Worm (Caenorhabditis elegans) whole organism, mixed stage, embryonic: Measurements from ENCODE around the gene tag-131.

Source experiments
- M03D4.4 ChIP-seq: sonication (generic microtip); optimal IDR thresholded peaks from 2 replicates; lab custom pipeline; 2017; ENCODE audit warnings: mild to moderate bottlenecking, missing genetic modification characterization, missing compliant biosample characterization
- bed-3 ChIP-seq: fragments of 200-800 bp; sonication (Bioruptor generic); optimal IDR thresholded peaks from 3 replicates; lab custom pipeline; 2018; ENCODE audit warnings: mild to moderate bottlenecking, missing genetic modification characterization, moderate library complexity, missing compliant biosample characterization
- ceh-39 ChIP-seq: fragments of 150-350 bp; optimal IDR thresholded peaks from 2 replicates; lab custom pipeline; 2014; ENCODE audit warnings: missing biosample characterization, missing genetic modification characterization
- ceh-43 ChIP-seq: fragments of 200-800 bp; sonication (Bioruptor generic); optimal IDR thresholded peaks from 2 replicates; lab custom pipeline; 2018; ENCODE audit warnings: mild to moderate bottlenecking, missing genetic modification characterization, moderate library complexity, missing compliant biosample characterization
- ceh-83 ChIP-seq: fragments of 200-800 bp; sonication (Bioruptor generic); optimal IDR thresholded peaks from 2 replicates; lab custom pipeline; 2018; ENCODE audit warnings: mild to moderate bottlenecking, missing genetic modification characterization, missing compliant biosample characterization
- ces-1 ChIP-seq: fragments of 150-350 bp; optimal IDR thresholded peaks from 2 replicates; lab custom pipeline; 2014; ENCODE audit warnings: missing biosample characterization, missing genetic modification reagents, missing genetic modification characterization
- cnd-1 ChIP-seq: fragments of 200-800 bp; sonication (Bioruptor generic); optimal IDR thresholded peaks from 2 replicates; lab custom pipeline; 2018; ENCODE audit warnings: mild to moderate bottlenecking, missing genetic modification characterization, missing compliant biosample characterization
- elt-1 ChIP-seq: sonication (generic microtip); optimal IDR thresholded peaks from 2 replicates; lab custom pipeline; 2017; ENCODE audit warnings: missing genetic modification characterization, mild to moderate bottlenecking, missing compliant biosample characterization, antibody characterized with exemption, moderate library complexity, borderline replicate concordance; ENCODE audit not compliant: insufficient read depth
- elt-3 ChIP-seq: fragments of 150-350 bp; optimal IDR thresholded peaks from 2 replicates; lab custom pipeline; 2014; ENCODE audit warnings: missing biosample characterization, missing genetic modification characterization
- ham-2 ChIP-seq: fragments of 200-800 bp; sonication (Bioruptor generic); optimal IDR thresholded peaks from 2 replicates; lab custom pipeline; 2018; ENCODE audit warnings: mild to moderate bottlenecking, missing genetic modification characterization, missing compliant biosample characterization
- hlh-1 ChIP-seq: fragments of 150-350 bp; optimal IDR thresholded peaks from 2 replicates; lab custom pipeline; 2014; ENCODE audit warnings: missing biosample characterization, missing genetic modification reagents, missing genetic modification characterization
- lin-13 ChIP-seq: fragments of 150-350 bp; optimal IDR thresholded peaks from 2 replicates; lab custom pipeline; 2014; ENCODE audit warnings: missing biosample characterization, missing genetic modification characterization
- lin-32 ChIP-seq: fragments of 200-800 bp; sonication (Bioruptor generic); optimal IDR thresholded peaks from 2 replicates; lab custom pipeline; 2018; ENCODE audit warnings: mild to moderate bottlenecking, missing genetic modification characterization, missing compliant biosample characterization
- lsy-2 ChIP-seq: fragments of 150-350 bp; optimal IDR thresholded peaks from 2 replicates; lab custom pipeline; 2014; ENCODE audit warnings: missing biosample characterization, missing genetic modification characterization
- mab-5 ChIP-seq: fragments of 150-350 bp; optimal IDR thresholded peaks from 2 replicates; lab custom pipeline; 2014; ENCODE audit warnings: missing biosample characterization, missing genetic modification characterization
- mep-1 ChIP-seq: fragments of 150-350 bp; optimal IDR thresholded peaks from 2 replicates; lab custom pipeline; 2017; ENCODE audit warnings: missing biosample characterization, missing genetic modification reagents, missing genetic modification characterization, inconsistent platforms
- mls-2 ChIP-seq: sonication (generic microtip); optimal IDR thresholded peaks from 2 replicates; lab custom pipeline; 2016; ENCODE audit warnings: mild to moderate bottlenecking, missing genetic modification characterization, moderate library complexity, missing compliant biosample characterization
- nhr-12 ChIP-seq: fragments of 150-350 bp; optimal IDR thresholded peaks from 2 replicates; lab custom pipeline; 2014; ENCODE audit warnings: missing biosample characterization, missing genetic modification characterization
- nhr-2 ChIP-seq: fragments of 150-350 bp; optimal IDR thresholded peaks from 2 replicates; lab custom pipeline; 2014; ENCODE audit warnings: missing biosample characterization, missing genetic modification characterization
- nhr-237 ChIP-seq: fragments of 150-350 bp; optimal IDR thresholded peaks from 2 replicates; lab custom pipeline; 2014; ENCODE audit warnings: missing biosample characterization, missing genetic modification characterization
- nhr-28 ChIP-seq: fragments of 150-350 bp; optimal IDR thresholded peaks from 2 replicates; lab custom pipeline; 2014; ENCODE audit warnings: missing biosample characterization, missing genetic modification characterization
- nhr-76 ChIP-seq: sonication (generic microtip); optimal IDR thresholded peaks from 2 replicates; lab custom pipeline; 2017; ENCODE audit warnings: missing biosample characterization, missing genetic modification characterization
- pha-4 ChIP-seq: fragments of 150-350 bp; optimal IDR thresholded peaks from 2 replicates; lab custom pipeline; 2018; ENCODE audit warnings: missing biosample characterization, missing genetic modification reagents, missing genetic modification characterization
- sem-2 ChIP-seq: fragments of 200-800 bp; sonication (Bioruptor generic); optimal IDR thresholded peaks from 2 replicates; lab custom pipeline; 2018; ENCODE audit warnings: mild to moderate bottlenecking, missing genetic modification characterization, missing compliant biosample characterization
- sptf-1 ChIP-seq: sonication (generic microtip); optimal IDR thresholded peaks from 2 replicates; lab custom pipeline; 2017; ENCODE audit warnings: mild to moderate bottlenecking, missing genetic modification characterization, moderate library complexity, missing compliant biosample characterization
- tbx-8 ChIP-seq: fragments of 200-800 bp; sonication (Bioruptor generic); optimal IDR thresholded peaks from 2 replicates; lab custom pipeline; 2018; ENCODE audit warnings: mild to moderate bottlenecking, missing genetic modification characterization, moderate library complexity, missing compliant biosample characterization
- unc-120 ChIP-seq: sonication (generic microtip); optimal IDR thresholded peaks from 2 replicates; lab custom pipeline; 2017; ENCODE audit warnings: missing genetic modification characterization, missing compliant biosample characterization; ENCODE audit not compliant: poor library complexity, severe bottlenecking
- unc-39 ChIP-seq: fragments of 150-350 bp; optimal IDR thresholded peaks from 2 replicates; lab custom pipeline; 2014; ENCODE audit warnings: missing biosample characterization, missing genetic modification characterization
- unc-62 ChIP-seq: fragments of 150-350 bp; optimal IDR thresholded peaks from 2 replicates; lab custom pipeline; 2014; ENCODE audit warnings: missing biosample characterization, missing genetic modification reagents, missing genetic modification characterization
- zip-8 ChIP-seq: fragments of 150-350 bp; optimal IDR thresholded peaks from 2 replicates; lab custom pipeline; 2014; ENCODE audit warnings: missing biosample characterization, missing genetic modification characterization
- ztf-11 ChIP-seq: fragments of 150-350 bp; optimal IDR thresholded peaks from 2 replicates; lab custom pipeline; 2014; ENCODE audit warnings: missing biosample characterization, missing genetic modification characterization

The tag-131 gene

ce11 chrIII:4328208-4328987 is 10.9 kb downstream of the tag-131 start:
- TF ChIP-seq elt-3 (tag; lab: Kevin White, UChicago): peak; percentile 19
- TF ChIP-seq ces-1 (GFP tag; lab: Kevin White, UChicago): no peak

ce11 chrIII:4330984-4331383 is 13.5 kb downstream of the tag-131 start, which contains the start of gene gly-6:
Gene gly-6, minus strand, starts transcription at chrIII:4331228.
- no peak for TF ChIP-seq ces-1 (GFP tag; lab: Kevin White, UChicago)
- no peak for TF ChIP-seq nhr-28 (tag; lab: Kevin White, UChicago)
- no peak for TF ChIP-seq mab-5 (tag; lab: Kevin White, UChicago)
- TF ChIP-seq unc-39 (tag; lab: Kevin White, UChicago): no peak
- no peak for TF ChIP-seq cnd-1 (tag; lab: Kevin White, UChicago)
- TF ChIP-seq ham-2 (GFP tag; lab: Kevin White, UChicago): no peak
- no peak for TF ChIP-seq hlh-1 (tag; lab: Kevin White, UChicago)
- no peak for TF ChIP-seq mls-2 (tag; lab: Kevin White, UChicago)
- TF ChIP-seq lin-13 (tag; lab: Kevin White, UChicago): no peak
- no peak for TF ChIP-seq lsy-2 (tag; lab: Kevin White, UChicago)
- TF ChIP-seq tbx-8 (GFP tag; lab: Kevin White, UChicago): no peak
- no peak for TF ChIP-seq sem-2
- no peak for TF ChIP-seq ceh-83 (GFP tag; lab: Kevin White, UChicago)
- TF ChIP-seq ztf-11 (tag; lab: Kevin White, UChicago): no peak
- no peak for TF ChIP-seq zip-8 (tag; lab: Kevin White, UChicago)
- no peak for TF ChIP-seq unc-62 (GFP tag; lab: Kevin White, UChicago)
- no peak for TF ChIP-seq nhr-12 (tag; lab: Kevin White, UChicago)
- TF ChIP-seq nhr-2 (tag; lab: Kevin White, UChicago): no peak
- TF ChIP-seq M03D4.4 (tag; lab: Kevin White, UChicago): no peak

ce11 chrIII:4332543-4333042 is 15.1 kb downstream of the tag-131 start, which contains the start of gene cdk-12:
Gene cdk-12, plus strand, starts transcription at chrIII:4332992.
- TF ChIP-seq hlh-1 (tag; lab: Kevin White, UChicago) (no peak), zip-8 (tag; lab: Kevin White, UChicago) (no peak), unc-62 (GFP tag; lab: Kevin White, UChicago) (no peak), mls-2 (tag; lab: Kevin White, UChicago) (no peak), lin-32 (GFP tag; lab: Kevin White, UChicago) (no peak), cnd-1 (tag; lab: Kevin White, UChicago) (no peak), pha-4 (tag; lab: Kevin White, UChicago) (no peak), unc-120 (tag; lab: Kevin White, UChicago) (no peak), elt-3 (tag; lab: Kevin White, UChicago) (no peak), nhr-12 (tag; lab: Kevin White, UChicago) (no peak), ztf-11 (tag; lab: Kevin White, UChicago) (no peak), mab-5 (tag; lab: Kevin White, UChicago) (no peak), lsy-2 (tag; lab: Kevin White, UChicago) (peak; percentile 13), mep-1 (tag; lab: Kevin White, UChicago) (peak; percentile 76), sptf-1 (peak; percentile 46), ceh-39 (no peak), lin-13 (tag; lab: Kevin White, UChicago) (no peak), nhr-237 (tag; lab: Kevin White, UChicago) (no peak), ces-1 (GFP tag; lab: Kevin White, UChicago) (peak; percentile 40), bed-3 (GFP tag; lab: Kevin White, UChicago) (no peak), ceh-43 (GFP tag; lab: Kevin White, UChicago) (no peak), nhr-76 (tag; lab: Kevin White, UChicago) (no peak)
- TF ChIP-seq, all 35 proteins: peak for 4

ce11 chrIII:4335614-4336013 is 18.1 kb downstream of the tag-131 start:
- no peak for TF ChIP-seq mab-5 (tag; lab: Kevin White, UChicago)
- no peak for TF ChIP-seq bed-3 (GFP tag; lab: Kevin White, UChicago)
- no peak for TF ChIP-seq pha-4 (tag; lab: Kevin White, UChicago)
- TF ChIP-seq lin-13 (tag; lab: Kevin White, UChicago): no peak
- TF ChIP-seq hlh-1 (tag; lab: Kevin White, UChicago): no peak
- no peak for TF ChIP-seq cnd-1 (tag; lab: Kevin White, UChicago)
- no peak for TF ChIP-seq tbx-8 (GFP tag; lab: Kevin White, UChicago)
- no peak for TF ChIP-seq elt-1
- TF ChIP-seq mls-2 (tag; lab: Kevin White, UChicago): no peak
- TF ChIP-seq ceh-83 (GFP tag; lab: Kevin White, UChicago): no peak
- TF ChIP-seq lin-32 (GFP tag; lab: Kevin White, UChicago): no peak
- no peak for TF ChIP-seq M03D4.4 (tag; lab: Kevin White, UChicago)
